Fruit fly (Drosophila melanogaster): Measurements from ENCODE around the gene Lamtor4.

The Lamtor4 gene

dm6 chr3L:3942241-3943028 lies 45.7 kb downstream of the Lamtor4 start, which contains the start of the genes CG10863 and CG14982:
CG10863 (minus strand) TSS chr3L:3942465.
CG14982 (plus strand) TSS chr3L:3942710.
- TF ChIP-seq Hr96 (GFP tag; optimal IDR thresholded peaks at IDR 0.05) (peak; percentile 49), CG11617 (GFP tag; optimal IDR thresholded peaks at IDR 0.05) (peak; percentile 15), tj (GFP tag; optimal IDR thresholded peaks at IDR 0.05) (no peak), CG7101 (tag; optimal IDR thresholded peaks at IDR 0.05) (peak; percentile 50), bab1 (GFP tag; optimal IDR thresholded peaks at IDR 0.05) (peak; percentile 28), CG12768 (GFP tag; optimal IDR thresholded peaks at IDR 0.05) (peak; percentile 54), CG1620 (GFP tag; optimal IDR thresholded peaks at IDR 0.05) (peak; percentile 25), ovo (GFP tag; optimal IDR thresholded peaks at IDR 0.05) (no peak), pad (GFP tag; optimal IDR thresholded peaks at IDR 0.05) (peak; percentile 10), CG14711 (tag; optimal IDR thresholded peaks at IDR 0.05) (peak; percentile 34), toe (GFP tag; optimal IDR thresholded peaks at IDR 0.05) (no peak), CG33017 (tag; optimal IDR thresholded peaks at IDR 0.05) (peak; percentile 55), Mnt (GFP tag; optimal IDR thresholded peaks at IDR 0.05) (peak; percentile 87), cnc (optimal IDR thresholded peaks at IDR 0.05) (no peak), cic (GFP tag; optimal IDR thresholded peaks at IDR 0.05) (peak; percentile 87), Crg-1 (GFP tag; optimal IDR thresholded peaks at IDR 0.05) (peak; percentile 7)

All from whole organism, adult.